Fruit fly (Drosophila melanogaster): ENCODE results near the gene sra.

The sra gene

dm6 chr3R:16220854-16221253 lies 34.1 kb downstream of the sra start:
- TF ChIP-seq CG17801 (GFP tag; optimal IDR thresholded peaks at IDR 0.05; ENCODE audit: partially characterized antibody), result no peak

dm6 chr3R:16221359-16222299 lies 34.8 kb downstream of the sra start:
- TF ChIP-seq CG17801 (GFP tag; optimal IDR thresholded peaks at IDR 0.05; ENCODE audit: partially characterized antibody), result no peak

dm6 chr3R:16222300-16222903 lies 35.6 kb downstream of the sra start:
- TF ChIP-seq CG17801 (GFP tag; optimal IDR thresholded peaks at IDR 0.05; ENCODE audit: partially characterized antibody), result peak; percentile 30

- no peak for TF ChIP-seq CG17801 (GFP tag; optimal IDR thresholded peaks at IDR 0.05; ENCODE audit: partially characterized antibody)
Measured at dm6 chr3R:16223252-16224037, 36.6 kb downstream of the sra start.

- TF ChIP-seq CG17801 (GFP tag; optimal IDR thresholded peaks at IDR 0.05; ENCODE audit: partially characterized antibody), result peak; percentile 86
Measured at dm6 chr3R:16224415-16225165, 37.8 kb downstream of the sra start.

- TF ChIP-seq CG17801 (GFP tag; optimal IDR thresholded peaks at IDR 0.05; ENCODE audit: partially characterized antibody), result no peak
Measured at dm6 chr3R:16225351-16225750, 38.6 kb downstream of the sra start, which contains the start of gene tara. TSS of gene tara (plus strand) at chr3R:16225651.

dm6 chr3R:16225760-16226159 lies 39.0 kb downstream of the sra start:
- no peak for TF ChIP-seq CG17801 (GFP tag; optimal IDR thresholded peaks at IDR 0.05; ENCODE audit: partially characterized antibody)

- no peak for TF ChIP-seq CG17801 (GFP tag; optimal IDR thresholded peaks at IDR 0.05; ENCODE audit: partially characterized antibody)
Measured at dm6 chr3R:16227074-16227473, 40.3 kb downstream of the sra start.

- TF ChIP-seq CG17801 (GFP tag; optimal IDR thresholded peaks at IDR 0.05; ENCODE audit: partially characterized antibody), result peak; percentile 13
Measured at dm6 chr3R:16228719-16229704, 42.2 kb downstream of the sra start.

dm6 chr3R:16230080-16230670 lies 43.4 kb downstream of the sra start:
- TF ChIP-seq CG17801 (GFP tag; optimal IDR thresholded peaks at IDR 0.05; ENCODE audit: partially characterized antibody), result no peak

- TF ChIP-seq CG17801 (GFP tag; optimal IDR thresholded peaks at IDR 0.05; ENCODE audit: partially characterized antibody), result peak; percentile 41
Measured at dm6 chr3R:16231385-16232307, 44.8 kb downstream of the sra start.

- TF ChIP-seq CG17801 (GFP tag; optimal IDR thresholded peaks at IDR 0.05; ENCODE audit: partially characterized antibody), result no peak
Measured at dm6 chr3R:16232569-16232968, 45.8 kb downstream of the sra start.

Measured in ovary, adult (tissue).